Fruit fly (Drosophila melanogaster): ENCODE data around the gene for.

The for gene

dm6 chr2L:3600847-3601246, 55.9 kb downstream of the for start:
- TF ChIP-seq CG17328 (GFP tag; IDR thresholded peaks at IDR 0.05): peak; percentile 71
- 0 out of 3 replicates have a peak, but pooled peaks have one; percentile 34 for TF ChIP-seq CG17361 (GFP tag; IDR thresholded peaks at IDR 0.05)
- no peak for TF ChIP-seq cato (GFP tag; optimal IDR thresholded peaks at IDR 0.05; ENCODE audit: borderline replicate concordance)
- peak; percentile 37 for TF ChIP-seq pnt (GFP tag; optimal IDR thresholded peaks at IDR 0.05)
- TF ChIP-seq sens-2 (GFP tag; IDR thresholded peaks at IDR 0.05): 0 out of 2 replicates have a peak, but pooled peaks have one; percentile 46
- TF ChIP-seq zf30C (GFP tag; optimal IDR thresholded peaks at IDR 0.05): peak; percentile 74
- no peak for TF ChIP-seq YL-1 (GFP tag; optimal IDR thresholded peaks at IDR 0.05)
- no peak for TF ChIP-seq MBD-R2 (GFP tag; IDR thresholded peaks at IDR 0.05)
- TF ChIP-seq zen2 (GFP tag; IDR thresholded peaks at IDR 0.05; ENCODE audit: partially characterized antibody): no peak
- peak; percentile 28; the same call in 1 of the 2 replicates for TF ChIP-seq dan (GFP tag; IDR thresholded peaks at IDR 0.05)
- TF ChIP-seq HmgD (GFP tag; optimal IDR thresholded peaks at IDR 0.05): no peak
- no peak for TF ChIP-seq CG2875 (GFP tag; optimal IDR thresholded peaks at IDR 0.05)
- peak; percentile 18 to 72 for TF ChIP-seq chif (GFP tag; optimal IDR thresholded peaks at IDR 0.05)
- TF ChIP-seq croc (GFP tag; conservative IDR thresholded peaks at IDR 0.05): peak; percentile 24; the same call in 1 of the 3 replicates
- peak; percentile 18 for TF ChIP-seq CG30403 (GFP tag; optimal IDR thresholded peaks at IDR 0.05)
- peak; percentile 57; the same call in 1 of the 3 replicates for TF ChIP-seq otp (GFP tag; IDR thresholded peaks at IDR 0.05)
- TF ChIP-seq Abd-B (GFP tag; optimal IDR thresholded peaks at IDR 0.05): peak; percentile 5
- TF ChIP-seq CG15073 (GFP tag; optimal IDR thresholded peaks at IDR 0.05): no peak
- TF ChIP-seq vfl (GFP tag; optimal IDR thresholded peaks at IDR 0.05): no peak
- peak; percentile 87 for TF ChIP-seq dmrt11E (tag; optimal IDR thresholded peaks at IDR 0.05)
- 0 out of 2 replicates have a peak, but pooled peaks have one; percentile 13 for TF ChIP-seq esg (GFP tag; conservative IDR thresholded peaks at IDR 0.05)
- TF ChIP-seq CG10959 (GFP tag; IDR thresholded peaks at IDR 0.05): peak; percentile 80
- TF ChIP-seq Lim3 (GFP tag; IDR thresholded peaks at IDR 0.05): no peak
- TF ChIP-seq sug (tag; optimal IDR thresholded peaks at IDR 0.05): no peak
- TF ChIP-seq CG17612 (GFP tag; IDR thresholded peaks at IDR 0.05): no peak
- TF ChIP-seq CG8924 (tag; optimal IDR thresholded peaks at IDR 0.05): peak; percentile 18
- peak; percentile 39 for TF ChIP-seq az2 (GFP tag; optimal IDR thresholded peaks at IDR 0.05)
- TF ChIP-seq Mes4 (GFP tag; optimal IDR thresholded peaks at IDR 0.05): peak; percentile 7
- TF ChIP-seq CG10209 (GFP tag; optimal IDR thresholded peaks at IDR 0.05): peak; percentile 18
- TF ChIP-seq CG3065 (GFP tag; optimal IDR thresholded peaks at IDR 0.05): no peak
- peak; percentile 30 for TF ChIP-seq Side (GFP tag; optimal IDR thresholded peaks at IDR 0.05)
- TF ChIP-seq tup (GFP tag; optimal IDR thresholded peaks at IDR 0.05): peak; percentile 41
- TF ChIP-seq dimm (GFP tag; IDR thresholded peaks at IDR 0.05): no peak
- no peak for TF ChIP-seq wdn (GFP tag; IDR thresholded peaks at IDR 0.05)
- TF ChIP-seq CG34376 (GFP tag; optimal IDR thresholded peaks at IDR 0.05): no peak
- TF ChIP-seq CG16815 (GFP tag; optimal IDR thresholded peaks at IDR 0.05): peak; percentile 36
- peak; percentile 47 for TF ChIP-seq CG4404 (GFP tag; IDR thresholded peaks at IDR 0.05)
- peak; percentile 91 for TF ChIP-seq Ets65A (GFP tag)
- no peak for TF ChIP-seq CG5180 (GFP tag; optimal IDR thresholded peaks at IDR 0.05)
- TF ChIP-seq row (GFP tag; IDR thresholded peaks at IDR 0.05): peak; percentile 48; the same call in 2 of the 3 replicates
- TF ChIP-seq maf-S (GFP tag; optimal IDR thresholded peaks at IDR 0.05): no peak
- TF ChIP-seq CG2712 (tag; optimal IDR thresholded peaks at IDR 0.05): peak; percentile 62
- TF ChIP-seq CG1602 (GFP tag; optimal IDR thresholded peaks at IDR 0.05): peak; percentile 21
- peak; percentile 38 for TF ChIP-seq fd102C (GFP tag; optimal IDR thresholded peaks at IDR 0.05)
- no peak for TF ChIP-seq Bdp1 (GFP tag; optimal IDR thresholded peaks at IDR 0.05)
- TF ChIP-seq CG18262 (tag; optimal IDR thresholded peaks at IDR 0.05): peak; percentile 56
- TF ChIP-seq CG17829 (tag; optimal IDR thresholded peaks at IDR 0.05): peak; percentile 35
- peak; percentile 29 for TF ChIP-seq CG10267 (tag; optimal IDR thresholded peaks at IDR 0.05)
- no peak for TF ChIP-seq Dref (GFP tag; IDR thresholded peaks at IDR 0.05)
- TF ChIP-seq CG8765 (GFP tag; IDR thresholded peaks at IDR 0.05): peak; percentile 70
- TF ChIP-seq CG4707 (GFP tag; optimal IDR thresholded peaks at IDR 0.05): no peak
- TF ChIP-seq CG16863 (GFP tag; optimal IDR thresholded peaks at IDR 0.05): peak; percentile 26
